Worm (Caenorhabditis elegans) whole organism, dauer: Measurements from ENCODE around the gene saeg-1.

Source experiments
- unc-62 ChIP-seq: sonication (generic microtip); optimal IDR thresholded peaks from 2 replicates; lab custom pipeline; 2017; ENCODE audit warnings: missing biosample characterization, missing genetic modification reagents, missing genetic modification characterization

Gene saeg-1

DNA sequence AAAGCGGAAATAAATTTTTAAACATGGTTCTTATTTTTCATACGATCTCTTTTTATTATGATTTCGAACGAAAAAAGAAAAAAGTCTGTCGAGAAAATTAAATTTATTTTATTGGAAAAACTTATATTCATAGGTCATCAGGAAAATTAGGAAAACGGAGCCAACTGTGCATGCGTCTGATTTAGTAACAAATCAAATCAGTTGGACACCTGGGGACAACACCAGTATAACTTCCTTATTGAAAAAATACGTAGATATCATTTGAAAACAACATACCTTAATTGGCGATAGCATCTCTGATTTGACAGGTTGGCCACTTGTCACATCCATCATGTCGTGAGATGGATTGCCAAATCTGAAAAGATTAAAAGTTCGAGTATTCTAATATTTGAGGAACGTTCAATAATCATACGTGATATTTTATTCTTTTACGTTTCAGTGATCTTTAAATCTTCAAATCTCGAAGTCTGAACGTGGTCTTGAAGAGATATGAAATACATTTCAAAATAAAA lies 4.9 kb downstream of the saeg-1 start:
- TF ChIP-seq unc-62 (GFP tag; lab: Kevin White, UChicago) = no peak

DNA sequence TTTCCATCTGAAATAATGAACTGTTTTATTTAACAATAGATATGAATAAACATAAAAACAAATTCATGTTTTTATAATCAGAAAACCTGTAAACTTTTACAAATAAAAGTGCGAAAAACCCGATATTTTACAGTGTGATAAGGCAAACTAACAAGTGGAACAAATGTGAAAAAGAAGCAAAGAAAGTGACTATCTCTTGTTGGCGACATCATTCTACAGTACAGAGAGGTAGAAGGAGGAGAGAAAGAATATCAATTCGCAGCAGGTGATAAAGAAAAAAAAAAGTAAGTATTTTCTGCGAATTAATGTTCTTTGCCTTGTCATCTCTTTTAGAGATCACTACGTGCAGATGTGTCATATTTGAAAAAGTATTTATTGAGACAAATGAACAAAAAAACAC lies 5.7 kb downstream of the saeg-1 start:
- no peak for TF ChIP-seq unc-62 (GFP tag; lab: Kevin White, UChicago)

DNA sequence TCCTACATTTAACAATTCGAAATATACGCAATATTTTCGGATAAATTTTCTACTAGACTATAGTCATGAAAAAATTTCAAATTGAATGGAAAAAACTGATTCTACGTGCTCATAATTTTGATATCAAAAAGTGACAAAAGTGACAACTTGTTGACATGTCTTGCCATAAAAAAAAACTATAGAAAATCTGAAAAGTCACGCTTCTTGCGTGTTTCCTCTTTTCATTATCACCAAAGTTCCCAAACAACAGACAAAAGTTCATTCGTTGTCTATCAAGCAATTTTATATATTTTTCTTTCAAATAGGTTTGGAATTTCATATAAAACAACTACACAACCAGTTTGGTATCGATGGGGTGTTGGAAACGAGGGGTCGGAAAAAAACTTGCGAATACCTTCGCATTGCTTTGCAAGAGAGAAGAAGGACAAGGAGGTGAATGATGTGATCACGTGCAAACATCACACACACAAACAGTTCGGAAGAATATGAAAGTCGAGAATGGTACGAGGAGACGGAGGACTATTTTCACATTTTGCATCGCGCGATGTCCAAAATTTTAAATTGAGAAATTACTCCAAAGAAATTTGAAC lies 6.4 kb downstream of the saeg-1 start:
- TF ChIP-seq unc-62 (GFP tag; lab: Kevin White, UChicago) = no peak

DNA sequence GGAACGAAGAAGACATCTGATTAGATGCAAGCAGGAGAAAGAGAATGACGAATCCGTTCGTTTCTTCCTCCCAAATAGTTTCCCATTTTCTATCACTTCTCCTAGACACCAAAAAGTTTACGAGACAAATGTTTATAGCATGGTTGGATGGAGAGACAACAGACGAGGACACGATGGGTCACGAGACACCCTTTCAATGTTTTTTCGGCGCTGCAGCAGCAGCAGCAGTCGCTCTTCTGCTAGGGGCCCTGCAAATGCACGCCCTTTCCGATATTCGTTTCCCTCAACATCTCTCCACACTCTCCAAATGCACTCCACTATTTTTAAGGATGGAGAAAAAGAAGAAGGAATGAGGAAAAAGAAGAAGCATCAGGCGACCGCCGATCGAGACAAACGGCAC lies 7.2 kb downstream of the saeg-1 start:
- TF ChIP-seq unc-62 (GFP tag; lab: Kevin White, UChicago) = no peak

DNA sequence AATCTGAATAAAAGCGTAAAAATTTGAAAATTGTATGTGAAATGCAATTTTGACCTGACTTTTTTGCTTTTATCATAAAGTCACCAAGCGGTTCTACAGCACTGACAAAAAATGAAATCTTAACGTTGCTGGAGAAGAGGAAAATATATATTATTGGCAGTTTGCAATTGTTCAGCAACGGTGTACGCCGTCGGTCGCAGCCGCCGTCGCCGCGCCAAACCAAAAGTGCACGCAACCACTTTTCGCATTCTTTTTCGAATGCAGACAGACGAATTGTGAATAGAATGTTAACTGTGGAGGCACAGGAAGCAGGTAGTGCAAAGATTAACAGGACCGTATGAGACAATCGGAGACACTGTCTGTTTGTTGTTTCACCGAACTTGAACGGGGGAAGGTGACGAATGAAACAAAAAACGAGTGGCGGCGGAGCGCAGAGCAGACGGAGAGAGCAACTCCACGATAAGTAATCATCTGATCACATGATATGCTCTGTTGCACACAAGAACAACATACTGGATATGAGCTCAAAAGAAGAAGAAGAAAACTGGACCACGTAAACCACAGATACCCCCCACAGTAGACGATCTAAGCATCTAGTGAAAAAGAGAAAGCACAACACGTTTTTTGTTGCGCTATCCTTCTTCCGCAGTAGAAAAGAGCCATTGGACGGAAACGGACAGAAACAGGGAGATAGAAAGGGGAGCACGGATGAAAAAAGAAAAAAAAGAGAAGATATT lies 8.4 kb downstream of the saeg-1 start:
- TF ChIP-seq unc-62 (GFP tag; lab: Kevin White, UChicago) = no peak

DNA sequence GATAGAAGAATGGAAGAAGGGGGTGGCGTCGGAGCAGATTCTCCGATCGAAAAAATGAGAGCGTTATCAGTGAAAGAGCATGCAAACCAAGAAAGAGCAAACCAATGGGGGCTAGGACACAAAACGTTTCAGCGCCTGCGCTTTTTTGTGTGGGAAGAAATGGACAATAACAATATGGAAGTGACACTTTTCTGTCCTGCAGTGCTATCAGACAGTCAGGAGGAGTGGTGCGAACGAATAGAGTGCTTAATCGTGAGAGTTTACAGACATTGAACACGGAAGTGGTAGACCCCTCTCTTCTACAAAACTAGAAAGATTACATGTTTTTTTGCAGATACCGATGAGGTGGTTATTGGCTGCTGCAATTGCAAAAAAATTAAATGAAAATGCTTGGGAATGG lies 10.1 kb downstream of the saeg-1 start:
- TF ChIP-seq unc-62 (GFP tag; lab: Kevin White, UChicago) = no peak

DNA sequence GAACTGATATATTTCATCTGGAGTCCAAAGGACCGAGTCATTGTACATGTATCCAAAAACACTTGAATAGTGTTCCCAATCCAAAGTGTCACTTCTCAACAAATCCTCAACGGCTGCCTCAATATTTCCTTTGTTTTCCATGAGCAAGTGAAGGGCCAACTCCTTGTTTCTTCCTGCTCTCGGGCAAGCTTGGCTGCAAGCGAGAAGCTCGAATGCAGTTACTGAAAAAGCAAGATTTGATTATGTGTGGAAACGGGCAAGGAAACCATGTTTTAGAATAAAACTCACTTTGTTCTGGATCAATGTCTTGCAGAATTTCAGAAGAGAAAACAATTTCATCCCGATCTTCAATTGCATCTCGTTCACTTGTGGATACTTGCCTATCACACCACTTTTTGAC lies 11.3 kb downstream of the saeg-1 start:
- no peak for TF ChIP-seq unc-62 (GFP tag; lab: Kevin White, UChicago)

DNA sequence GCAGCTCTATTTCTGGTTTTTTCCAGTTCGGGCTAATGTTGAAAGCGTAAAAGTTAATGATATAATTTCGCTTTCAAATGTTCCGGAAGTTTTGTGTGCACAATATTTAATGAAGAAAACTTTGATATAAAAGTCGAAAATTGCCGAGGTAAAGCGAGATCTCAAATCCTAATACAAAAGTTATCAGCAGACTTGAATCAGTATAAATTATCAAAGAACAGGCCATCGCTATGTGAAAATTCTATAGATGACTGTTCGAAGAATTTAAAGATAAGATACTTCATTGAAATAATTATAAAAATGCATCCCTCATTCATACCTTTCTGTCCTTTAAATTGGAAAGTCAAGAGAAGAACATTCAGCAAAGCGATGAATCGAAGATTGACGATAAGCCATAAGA lies 18.6 kb downstream of the saeg-1 start, which contains the start of gene C29A12.6:
Gene C29A12.6, plus strand, starts transcription at position 301 of the 400 bp plus-strand sequence.
- TF ChIP-seq unc-62 (GFP tag; lab: Kevin White, UChicago) = no peak

DNA sequence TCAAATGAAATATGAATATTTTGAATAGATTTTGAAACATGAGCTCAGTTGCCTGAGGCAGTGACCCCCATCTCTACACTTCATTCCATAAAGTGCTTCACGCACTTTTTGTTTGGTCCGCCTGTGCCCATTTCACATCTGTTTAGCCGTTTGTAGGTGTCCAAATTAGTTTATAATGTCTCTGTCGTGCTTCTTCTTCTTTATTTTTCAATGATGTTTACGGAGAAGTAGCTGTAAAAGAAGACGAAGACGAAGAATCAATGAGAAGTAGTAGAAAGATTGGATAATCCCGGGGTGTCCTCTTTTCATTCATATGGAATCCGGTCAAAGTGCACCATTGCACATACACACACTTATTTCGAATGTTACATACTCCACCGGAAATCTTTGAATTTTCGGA lies 26.1 kb downstream of the saeg-1 start:
- no peak for TF ChIP-seq unc-62 (GFP tag; lab: Kevin White, UChicago)

DNA sequence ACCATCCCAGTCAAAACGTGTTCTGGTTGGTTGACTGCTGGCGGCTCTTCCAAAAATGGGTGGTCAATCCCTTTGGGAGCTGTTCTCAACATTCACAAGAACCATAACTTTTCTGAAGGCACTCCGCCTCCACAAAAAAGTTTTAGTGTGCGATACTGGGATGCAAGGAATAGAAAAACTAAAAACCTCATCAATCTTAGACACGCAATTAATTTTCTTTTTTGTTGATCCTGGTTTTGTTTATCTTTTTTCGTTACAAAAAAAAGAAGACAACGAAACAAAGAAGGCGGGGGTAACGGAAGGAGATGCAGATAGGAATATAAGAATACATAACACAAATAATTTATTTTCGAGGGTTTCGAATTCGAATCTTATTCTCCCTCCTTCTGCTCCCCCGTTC lies 27.3 kb downstream of the saeg-1 start:
- TF ChIP-seq unc-62 (GFP tag; lab: Kevin White, UChicago) = no peak

DNA sequence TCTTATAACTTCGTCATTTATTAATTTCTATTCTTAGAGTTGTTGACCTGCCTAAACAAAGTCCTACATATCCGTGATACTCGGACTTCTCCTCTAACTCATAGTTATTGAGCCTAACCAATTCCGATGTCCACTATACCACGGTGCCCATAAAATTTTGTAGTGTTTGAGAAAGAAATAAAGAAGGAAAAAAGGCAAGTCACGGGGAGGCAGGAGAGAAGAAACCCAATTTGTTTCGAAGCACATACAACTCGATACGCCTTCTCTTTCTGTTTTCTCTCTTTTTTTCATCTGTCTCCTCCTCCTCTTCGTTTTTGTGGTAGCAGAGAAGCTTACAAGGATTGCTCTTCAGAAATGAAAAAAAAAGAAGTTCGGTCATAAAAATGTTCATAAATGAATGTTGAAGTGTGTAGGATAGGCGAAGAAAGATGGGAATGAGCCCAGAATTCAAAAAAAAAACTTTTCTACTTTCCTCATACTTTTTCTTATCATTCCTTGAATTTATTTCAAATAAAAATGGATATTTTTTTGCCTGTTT lies 30.7 kb downstream of the saeg-1 start:
- TF ChIP-seq unc-62 (GFP tag; lab: Kevin White, UChicago) = no peak

DNA sequence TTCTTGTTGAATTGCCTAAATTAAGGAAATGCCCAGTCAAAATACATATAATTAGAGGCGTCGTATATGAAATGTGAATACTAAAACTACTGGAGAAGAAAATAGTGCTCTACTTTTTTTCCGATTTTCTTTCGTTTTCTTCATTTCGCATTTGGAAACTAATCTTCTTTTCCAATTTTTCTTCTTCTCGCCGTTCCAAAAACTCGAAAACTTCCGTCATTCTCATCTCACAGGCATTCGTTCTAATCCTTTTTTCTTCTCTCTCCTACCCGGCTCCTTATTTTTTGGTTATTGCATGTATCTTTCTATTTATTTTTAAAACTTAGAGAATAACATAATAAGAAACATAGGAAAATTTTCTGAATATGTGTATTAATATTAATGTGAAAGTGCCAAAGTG lies 32.6 kb downstream of the saeg-1 start:
- TF ChIP-seq unc-62 (GFP tag; lab: Kevin White, UChicago) = no peak

DNA sequence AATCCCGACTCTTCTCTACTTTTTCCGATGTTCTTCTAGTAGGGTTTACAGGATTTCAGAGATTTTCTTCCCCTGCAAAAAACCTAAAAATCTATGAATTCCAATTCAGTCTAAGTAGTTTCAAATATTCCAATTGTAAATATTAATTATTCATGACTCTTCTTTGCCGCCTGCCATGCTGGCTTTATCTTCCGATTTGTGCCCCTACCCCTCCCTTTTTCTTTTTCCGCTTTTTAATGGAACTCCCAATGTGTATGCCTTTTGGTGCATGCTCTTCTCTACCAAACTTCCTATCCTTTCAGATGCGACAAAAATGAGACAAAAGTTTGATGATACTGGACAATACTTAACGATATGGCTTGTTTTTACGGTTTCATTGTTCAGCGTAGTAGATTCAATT lies 40.8 kb downstream of the saeg-1 start, which contains the start of gene nrx-1:
Gene nrx-1, plus strand, starts transcription at position 301 of the 400 bp plus-strand sequence.
- no peak for TF ChIP-seq unc-62 (GFP tag; lab: Kevin White, UChicago)

DNA sequence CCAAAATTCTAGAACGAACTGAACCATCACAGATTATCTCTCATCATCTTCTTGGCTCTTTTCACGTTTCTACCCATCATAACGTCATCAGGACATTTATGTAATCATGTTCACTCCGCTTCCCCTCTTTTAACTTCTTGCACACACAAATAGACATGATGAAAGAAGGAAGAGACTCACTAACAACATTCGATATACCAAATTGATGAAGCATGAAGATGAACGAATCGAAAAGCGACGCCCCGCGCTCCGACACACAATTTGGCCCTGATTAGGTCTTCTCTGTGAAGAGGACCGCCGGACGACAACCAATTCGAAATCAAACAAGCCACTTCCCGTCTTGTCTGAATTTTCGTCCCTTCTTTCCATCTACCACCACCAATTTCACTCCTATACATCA lies 47.0 kb downstream of the saeg-1 start:
- TF ChIP-seq unc-62 (GFP tag; lab: Kevin White, UChicago) = no peak

DNA sequence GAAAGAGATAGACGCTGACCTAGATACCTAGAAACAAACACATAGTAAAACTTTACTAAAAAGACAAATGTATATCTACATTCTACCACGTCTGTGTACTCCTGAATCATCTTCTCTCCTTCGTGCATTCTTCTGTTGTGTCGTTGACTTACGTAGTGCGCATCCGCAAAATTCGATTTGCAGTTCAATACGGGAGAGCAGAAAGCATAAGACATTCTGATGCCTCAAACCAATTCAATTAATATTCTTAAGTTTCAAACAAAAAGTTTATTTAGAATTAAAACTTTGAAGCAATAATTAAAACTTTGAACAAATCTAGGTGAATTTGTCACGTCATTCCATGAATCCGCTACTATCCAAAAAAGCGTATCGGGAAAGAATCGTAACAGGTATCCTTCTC lies 48.7 kb downstream of the saeg-1 start:
- TF ChIP-seq unc-62 (GFP tag; lab: Kevin White, UChicago) = no peak

DNA sequence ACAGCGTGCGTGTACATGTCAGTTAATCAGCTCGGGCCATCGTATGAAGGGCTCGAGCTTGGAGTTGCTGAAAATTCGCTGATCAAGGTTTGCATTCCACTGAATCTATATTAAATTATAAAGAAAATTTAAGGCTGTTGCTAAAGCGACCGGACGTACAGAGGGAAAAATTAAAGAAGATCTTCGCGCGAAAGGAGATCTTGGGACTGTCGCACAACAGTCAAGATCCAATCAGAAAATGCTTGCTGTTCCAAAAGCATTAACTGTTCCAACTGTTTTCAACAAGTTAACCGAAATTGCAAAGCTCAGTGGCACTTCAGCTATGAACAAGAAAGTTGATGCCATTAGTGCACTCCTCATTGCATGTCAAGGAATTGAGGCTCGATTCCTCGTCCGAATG lies 51.2 kb downstream of the saeg-1 start:
- TF ChIP-seq unc-62 (GFP tag; lab: Kevin White, UChicago) = no peak
